Fruit fly (Drosophila melanogaster) whole organism, pupa: ENCODE data around the gene Tdh.

Experiments
- CG10348 ChIP-seq: fragments of 200-800 bp; sonication (Bioruptor generic); IDR thresholded peaks from 2 replicates; pipeline ENCODE4 v1.3.6; 2022; ENCODE audit warnings: missing biosample characterization, missing genetic modification characterization
- CG12605 ChIP-seq: fragments of 200-800 bp; sonication (Bioruptor generic); IDR thresholded peaks from 2 replicates; pipeline ENCODE4 v1.3.6; 2022; ENCODE audit warnings: missing biosample characterization, missing genetic modification characterization
- CG14655 ChIP-seq: fragments of 200-800 bp; sonication (Bioruptor generic); optimal IDR thresholded peaks from 3 replicates; lab custom pipeline; 2017; ENCODE audit warnings: mild to moderate bottlenecking, missing biosample characterization, missing genetic modification reagents, missing genetic modification characterization
- CG8159 ChIP-seq: fragments of 200-800 bp; sonication (Bioruptor generic); optimal IDR thresholded peaks from 3 replicates; lab custom pipeline; 2018; ENCODE audit warnings: missing biosample characterization, mild to moderate bottlenecking, missing genetic modification characterization, moderate library complexity
- D1 ChIP-seq: fragments of 200-800 bp; sonication (Bioruptor generic); optimal IDR thresholded peaks from 2 replicates; lab custom pipeline; 2018; ENCODE audit warnings: missing biosample characterization, mild to moderate bottlenecking, missing genetic modification characterization, moderate library complexity

DNA sequence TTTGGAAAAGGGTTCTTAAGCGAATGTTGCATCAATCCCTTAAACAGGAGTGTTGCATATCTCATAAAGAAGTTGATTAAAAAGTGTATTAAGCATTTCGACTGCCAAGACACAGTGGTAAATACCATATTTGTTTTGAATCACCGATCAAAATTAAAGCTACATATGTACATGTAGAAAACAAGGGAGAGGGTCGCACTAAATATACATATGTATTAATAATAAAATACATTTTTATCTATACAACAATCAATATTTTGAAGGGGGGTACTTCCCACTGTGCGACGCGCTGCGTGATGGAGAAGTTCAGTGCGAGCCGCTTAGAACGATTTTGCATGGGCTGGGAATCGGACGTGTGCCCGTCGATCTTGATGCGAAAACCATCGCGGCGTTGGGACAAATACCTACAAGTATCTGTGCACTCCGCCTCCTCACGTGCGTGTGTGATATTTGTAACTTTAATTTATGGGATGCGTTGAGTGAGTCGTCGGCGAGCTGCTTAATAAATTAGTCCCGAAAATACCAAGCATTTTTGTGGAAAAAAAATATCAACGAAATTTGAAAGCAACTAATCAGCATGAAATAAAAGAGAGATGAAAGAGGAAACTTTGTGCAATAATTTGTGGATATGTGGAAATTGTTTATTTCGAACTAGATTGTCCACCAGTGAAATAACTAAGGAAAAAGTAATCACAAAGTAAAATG lies 21.8 kb upstream of the Tdh start:
- peak; percentile 65 for TF ChIP-seq D1 (tag; lab: Kevin White, UChicago)
- TF ChIP-seq CG8159 (tag; lab: Kevin White, UChicago) = peak; percentile 86
- TF ChIP-seq CG12605 (GFP tag; lab: Robert Waterston, UW) = peak; percentile 91
- TF ChIP-seq CG10348 (GFP tag; lab: Robert Waterston, UW) = no peak
- peak; percentile 86 for TF ChIP-seq CG14655 (GFP tag; lab: Kevin White, UChicago)
